Worm (Caenorhabditis elegans) whole organism, L2 larva: ENCODE data around the gene nhr-204.

Experiments used
- C34F6.9 ChIP-seq: fragments of 150-350 bp; optimal IDR thresholded peaks from 2 replicates; lab custom pipeline; 2014; ENCODE audit warnings: missing biosample characterization, missing genetic modification characterization
- F13H6.1 ChIP-seq: sonication (generic microtip); optimal IDR thresholded peaks from 2 replicates; lab custom pipeline; 2016; ENCODE audit warnings: missing genetic modification characterization, missing compliant biosample characterization
- R02D3.7 ChIP-seq: fragments of 150-350 bp; optimal IDR thresholded peaks from 2 replicates; lab custom pipeline; 2014; ENCODE audit warnings: missing biosample characterization, missing genetic modification characterization
- alr-1 ChIP-seq: fragments of 150-350 bp; optimal IDR thresholded peaks from 2 replicates; lab custom pipeline; 2014; ENCODE audit warnings: missing biosample characterization, missing genetic modification characterization
- ama-1 ChIP-seq: fragments of 150-350 bp; optimal IDR thresholded peaks from 2 replicates; lab custom pipeline; 2018; ENCODE audit warnings: inconsistent platforms
- blmp-1 ChIP-seq: sonication (generic microtip); optimal IDR thresholded peaks from 2 replicates; lab custom pipeline; 2017; ENCODE audit warnings: missing genetic modification characterization, mild to moderate bottlenecking, missing compliant biosample characterization, antibody characterized with exemption, moderate library complexity; ENCODE audit not compliant: insufficient read depth
- ceh-16 ChIP-seq: fragments of 150-350 bp; optimal IDR thresholded peaks from 2 replicates; lab custom pipeline; 2014; ENCODE audit warnings: missing biosample characterization, missing genetic modification characterization
- ceh-82 ChIP-seq: fragments of 150-350 bp; optimal IDR thresholded peaks from 2 replicates; lab custom pipeline; 2014; ENCODE audit warnings: missing biosample characterization, missing genetic modification characterization
- crh-2 ChIP-seq: sonication (generic microtip); optimal IDR thresholded peaks from 2 replicates; lab custom pipeline; 2017; ENCODE audit warnings: missing biosample characterization, missing genetic modification characterization
- egl-27 ChIP-seq: sonication (generic microtip); optimal IDR thresholded peaks from 3 replicates; lab custom pipeline; 2017; ENCODE audit warnings: missing biosample characterization, missing genetic modification reagents, missing genetic modification characterization
- elt-1 ChIP-seq: fragments of 150-350 bp; optimal IDR thresholded peaks from 2 replicates; lab custom pipeline; 2014; ENCODE audit warnings: missing biosample characterization, missing genetic modification characterization
- fos-1 ChIP-seq: fragments of 150-350 bp; optimal IDR thresholded peaks from 2 replicates; lab custom pipeline; 2014; ENCODE audit warnings: missing biosample characterization, missing genetic modification characterization
- gmeb-1 ChIP-seq: fragments of 150-350 bp; optimal IDR thresholded peaks from 2 replicates; lab custom pipeline; 2014; ENCODE audit warnings: missing biosample characterization, missing genetic modification characterization
- lin-11 ChIP-seq: fragments of 150-350 bp; sonication (generic microtip); optimal IDR thresholded peaks from 2 replicates; lab custom pipeline; 2014; ENCODE audit warnings: missing biosample characterization, missing genetic modification characterization, inconsistent platforms, mixed read lengths
- lin-13 ChIP-seq: fragments of 150-350 bp; optimal IDR thresholded peaks from 2 replicates; lab custom pipeline; 2014; ENCODE audit warnings: missing biosample characterization, missing genetic modification reagents, missing genetic modification characterization
- lin-39 ChIP-seq: fragments of 150-350 bp; optimal IDR thresholded peaks from 2 replicates; lab custom pipeline; 2014; ENCODE audit warnings: missing biosample characterization, missing genetic modification reagents, missing genetic modification characterization
- lsy-2 ChIP-seq, 2 experiments: fragments of 150-350 bp in 1 of 2; sonication (generic microtip) in 1 of 2; optimal IDR thresholded peaks; 2 replicates each; lab custom pipeline; 2014 to 2017; ENCODE audit warnings: missing biosample characterization in 2 of 2, missing genetic modification characterization in 2 of 2
- mbf-1 ChIP-seq: sonication (generic microtip); optimal IDR thresholded peaks from 2 replicates; lab custom pipeline; 2017; ENCODE audit warnings: missing biosample characterization, missing genetic modification characterization
- nhr-129 ChIP-seq: fragments of 150-350 bp; optimal IDR thresholded peaks from 2 replicates; lab custom pipeline; 2014; ENCODE audit warnings: missing biosample characterization, missing genetic modification characterization
- nhr-21 ChIP-seq: fragments of 150-350 bp; optimal IDR thresholded peaks from 2 replicates; lab custom pipeline; 2014; ENCODE audit warnings: missing biosample characterization, missing genetic modification characterization
- nhr-25 ChIP-seq: fragments of 150-350 bp; sonication (generic microtip); optimal IDR thresholded peaks from 3 replicates; lab custom pipeline; 2014; ENCODE audit warnings: missing biosample characterization, missing genetic modification characterization
- nhr-6 ChIP-seq: fragments of 150-350 bp; optimal IDR thresholded peaks from 2 replicates; lab custom pipeline; 2014; ENCODE audit warnings: missing biosample characterization, missing genetic modification characterization
- peb-1 ChIP-seq: fragments of 150-350 bp; optimal IDR thresholded peaks from 2 replicates; lab custom pipeline; 2014; ENCODE audit warnings: missing biosample characterization, missing genetic modification characterization
- sem-4 ChIP-seq: fragments of 150-350 bp; optimal IDR thresholded peaks from 2 replicates; lab custom pipeline; 2014; ENCODE audit warnings: missing biosample characterization, missing genetic modification reagents, missing genetic modification characterization
- sma-9 ChIP-seq, 2 experiments: fragments of 150-350 bp in 1 of 2; sonication (generic microtip) in 1 of 2; optimal IDR thresholded peaks; 2 replicates each; lab custom pipeline; 2014 to 2016; ENCODE audit warnings: missing genetic modification characterization in 2 of 2, mild to moderate bottlenecking in 1 of 2, missing biosample characterization in 1 of 2, missing compliant biosample characterization in 1 of 2, missing genetic modification reagents in 1 of 2, moderate library complexity in 1 of 2
- snpc-4 ChIP-seq: fragments of 150-350 bp; optimal IDR thresholded peaks from 2 replicates; lab custom pipeline; 2014; ENCODE audit warnings: missing biosample characterization, missing genetic modification characterization
- unc-39 ChIP-seq: fragments of 150-350 bp; optimal IDR thresholded peaks from 2 replicates; lab custom pipeline; 2014; ENCODE audit warnings: missing biosample characterization, missing genetic modification characterization
- unc-55 ChIP-seq: fragments of 150-350 bp; sonication (generic microtip); optimal IDR thresholded peaks from 3 replicates; lab custom pipeline; 2014; ENCODE audit warnings: missing biosample characterization, missing genetic modification reagents, missing genetic modification characterization
- unc-62 ChIP-seq: fragments of 150-350 bp; optimal IDR thresholded peaks from 2 replicates; lab custom pipeline; 2014; ENCODE audit warnings: missing biosample characterization, missing genetic modification reagents, missing genetic modification characterization
- ztf-4 ChIP-seq: fragments of 150-350 bp; optimal IDR thresholded peaks from 2 replicates; lab custom pipeline; 2014; ENCODE audit warnings: missing biosample characterization, missing genetic modification characterization

The nhr-204 gene

DNA sequence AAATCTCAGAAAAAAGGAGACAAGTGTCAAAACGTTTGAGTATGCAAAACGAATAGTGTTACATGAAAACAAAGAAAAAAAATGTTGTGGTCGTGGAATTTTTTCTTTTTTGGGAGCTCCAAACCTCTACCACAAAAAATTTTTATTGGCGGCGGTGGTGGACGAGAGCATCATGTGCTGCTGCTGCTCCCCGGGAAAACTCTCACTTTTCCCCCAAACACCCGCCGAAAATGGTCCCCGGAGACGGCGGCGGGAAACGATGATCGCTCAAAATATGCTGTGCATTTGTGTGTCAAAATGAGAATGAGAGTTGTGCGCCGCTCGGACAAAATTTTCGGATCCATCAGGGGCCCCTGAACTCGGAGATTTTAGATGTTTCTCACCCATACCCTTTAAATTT, 37.2 kb upstream of the nhr-204 start:
- TF ChIP-seq F13H6.1 (no peak), crh-2 (tag; lab: Kevin White, UChicago) (no peak), lin-11 (tag; lab: Kevin White, UChicago) (no peak), unc-55 (no peak), ceh-16 (tag; lab: Kevin White, UChicago) (no peak), elt-1 (tag; lab: Kevin White, UChicago) (no peak), blmp-1 (no peak), ztf-4 (tag; lab: Kevin White, UChicago) (no peak)

- TF ChIP-seq F13H6.1, result no peak
- TF ChIP-seq nhr-21, result no peak
- TF ChIP-seq nhr-129, result no peak
- TF ChIP-seq nhr-25 (tag; lab: Kevin White, UChicago), result no peak
- no peak for TF ChIP-seq unc-62 (GFP tag; lab: Kevin White, UChicago)
- TF ChIP-seq ceh-16 (tag; lab: Kevin White, UChicago), result no peak
- no peak for TF ChIP-seq snpc-4
- TF ChIP-seq egl-27 (tag; lab: Kevin White, UChicago), result no peak
- TF ChIP-seq fos-1 (tag; lab: Kevin White, UChicago), result no peak
- no peak for TF ChIP-seq nhr-6 (tag; lab: Kevin White, UChicago)
- TF ChIP-seq unc-39 (tag; lab: Kevin White, UChicago), result no peak
- TF ChIP-seq R02D3.7 (tag; lab: Kevin White, UChicago), result no peak
- TF ChIP-seq mbf-1 (tag; lab: Kevin White, UChicago), result no peak
- TF ChIP-seq lin-39, result no peak
- TF ChIP-seq peb-1 (tag; lab: Kevin White, UChicago), result no peak
- TF ChIP-seq, all 48 proteins: peak for 0
Measured at ce11 chrV:285298-285697, 26.7 kb upstream of the nhr-204 start.

- TF ChIP-seq gmeb-1 (no peak), ama-1 (lab: Kevin White, UChicago) (no peak), alr-1 (tag; lab: Kevin White, UChicago) (no peak), crh-2 (tag; lab: Kevin White, UChicago) (no peak), sma-9 (GFP tag; optimal IDR thresholded peaks at IDR 0.05; lab: Kevin White, UChicago) (peak; percentile 24), sma-9 (tag; optimal IDR thresholded peaks at IDR 0.05; lab: Kevin White, UChicago) (no peak), nhr-6 (tag; lab: Kevin White, UChicago) (no peak), sem-4 (tag; lab: Kevin White, UChicago) (no peak), unc-55 (no peak), lsy-2 (tag; optimal IDR thresholded peaks at IDR 0.05; lab: Kevin White, UChicago) (peak in 1 of 2 experiments; percentile 21), nhr-129 (peak; percentile 38), F13H6.1 (peak; percentile 58)
Measured at ce11 chrV:284808-285207, 26.2 kb upstream of the nhr-204 start.

ce11 chrV:283953-284352, 25.3 kb upstream of the nhr-204 start:
- TF ChIP-seq crh-2 (tag; lab: Kevin White, UChicago) (no peak), nhr-25 (tag; lab: Kevin White, UChicago) (no peak)

ce11 chrV:281616-282015, 23.0 kb upstream of the nhr-204 start, which contains the start of gene npr-5:
Gene npr-5 (minus strand): TSS chrV:281716.
- TF ChIP-seq ceh-82 (tag; lab: Kevin White, UChicago), result no peak
- no peak for TF ChIP-seq C34F6.9 (tag; lab: Kevin White, UChicago)
- no peak for TF ChIP-seq sma-9 (GFP tag; optimal IDR thresholded peaks at IDR 0.05; lab: Kevin White, UChicago)
- TF ChIP-seq sma-9 (tag; optimal IDR thresholded peaks at IDR 0.05; lab: Kevin White, UChicago), result no peak
- no peak for TF ChIP-seq R02D3.7 (tag; lab: Kevin White, UChicago)
- TF ChIP-seq peb-1 (tag; lab: Kevin White, UChicago), result no peak

ce11 chrV:281111-281510, 22.5 kb upstream of the nhr-204 start:
- TF ChIP-seq ztf-4 (tag; lab: Kevin White, UChicago), result no peak
- TF ChIP-seq lsy-2 (tag; optimal IDR thresholded peaks at IDR 0.05; lab: Kevin White, UChicago), result peak in 1 of 2 experiments; percentile 27
- TF ChIP-seq sma-9 (GFP tag; optimal IDR thresholded peaks at IDR 0.05; lab: Kevin White, UChicago), result peak; percentile 37
- TF ChIP-seq sma-9 (tag; optimal IDR thresholded peaks at IDR 0.05; lab: Kevin White, UChicago), result no peak
- peak; percentile 53 for TF ChIP-seq nhr-129
- TF ChIP-seq egl-27 (tag; lab: Kevin White, UChicago), result no peak
- no peak for TF ChIP-seq lin-13
- TF ChIP-seq C34F6.9 (tag; lab: Kevin White, UChicago), result peak; percentile 44
- TF ChIP-seq F13H6.1, result peak; percentile 67
